Fruit fly (Drosophila melanogaster) whole organism, embryonic: Measurements from ENCODE around the gene CG5500.

ENCODE experiments used
- Aef1 ChIP-seq: fragments of 200-800 bp; sonication (Bioruptor generic); IDR thresholded peaks from 3 replicates; pipeline ENCODE4 v1.3.6; 2022; ENCODE audit warnings: missing biosample characterization, missing genetic modification characterization
- Asciz ChIP-seq: fragments of 200-800 bp; sonication (Bioruptor generic); optimal IDR thresholded peaks from 2 replicates; lab custom pipeline; 2017; ENCODE audit warnings: missing biosample characterization, mild to moderate bottlenecking, missing genetic modification characterization, missing genetic modification reagents
- Atf6 ChIP-seq: fragments of 200-800 bp; sonication (Bioruptor generic); IDR thresholded peaks from 2 replicates; pipeline ENCODE4 v1.3.6; 2022; ENCODE audit warnings: missing biosample characterization, missing genetic modification characterization
- CG10979 ChIP-seq: fragments of 200-800 bp; sonication (Bioruptor generic); optimal IDR thresholded peaks from 2 replicates; lab custom pipeline; 2018; ENCODE audit warnings: missing biosample characterization, mild to moderate bottlenecking, missing genetic modification characterization, moderate library complexity
- CG13296 ChIP-seq: fragments of 200-800 bp; sonication (Bioruptor generic); optimal IDR thresholded peaks from 3 replicates; lab custom pipeline; 2018; ENCODE audit warnings: missing biosample characterization, mild to moderate bottlenecking, missing genetic modification characterization
- CG14667 ChIP-seq: fragments of 200-800 bp; sonication (Bioruptor generic); IDR thresholded peaks from 2 replicates; pipeline ENCODE4 v1.3.6; 2022; ENCODE audit warnings: missing biosample characterization, missing genetic modification characterization
- CG15269 ChIP-seq: fragments of 200-800 bp; sonication (Bioruptor generic); optimal IDR thresholded peaks from 2 replicates; lab custom pipeline; 2018; ENCODE audit warnings: missing biosample characterization, mild to moderate bottlenecking, missing genetic modification characterization, moderate library complexity
- CG15514 ChIP-seq: fragments of 200-800 bp; sonication (Bioruptor generic); optimal IDR thresholded peaks from 3 replicates; lab custom pipeline; 2017; ENCODE audit warnings: missing biosample characterization, missing genetic modification characterization, mild to moderate bottlenecking, moderate library complexity, missing genetic modification reagents
- CG16815 ChIP-seq: fragments of 200-800 bp; sonication (Bioruptor generic); optimal IDR thresholded peaks from 3 replicates; lab custom pipeline; 2017; ENCODE audit warnings: missing biosample characterization, mild to moderate bottlenecking, missing genetic modification characterization
- CG17186 ChIP-seq: fragments of 200-800 bp; sonication (Bioruptor generic); optimal IDR thresholded peaks from 3 replicates; lab custom pipeline; 2017; ENCODE audit warnings: missing biosample characterization, missing genetic modification reagents, missing genetic modification characterization
- CG17385 ChIP-seq: fragments of 200-800 bp; sonication (Bioruptor generic); optimal IDR thresholded peaks from 3 replicates; lab custom pipeline; 2018; ENCODE audit warnings: missing biosample characterization, mild to moderate bottlenecking, missing genetic modification characterization
- CG18619 ChIP-seq: fragments of 200-800 bp; sonication (Bioruptor generic); optimal IDR thresholded peaks from 3 replicates; lab custom pipeline; 2017; ENCODE audit warnings: missing biosample characterization, mild to moderate bottlenecking, missing genetic modification characterization
- CG2129 ChIP-seq: fragments of 200-800 bp; sonication (Bioruptor generic); IDR thresholded peaks from 2 replicates; pipeline ENCODE4 v1.3.6; 2022; ENCODE audit warnings: missing biosample characterization, missing genetic modification characterization; ENCODE audit not compliant: partially characterized antibody
- CG2712 ChIP-seq: fragments of 200-800 bp; optimal IDR thresholded peaks from 3 replicates; lab custom pipeline; 2019; ENCODE audit warnings: missing biosample characterization, mild to moderate bottlenecking, missing genetic modification characterization, moderate library complexity
- CG31224 ChIP-seq: fragments of 200-800 bp; sonication (Bioruptor generic); IDR thresholded peaks from 2 replicates; pipeline ENCODE4 v1.3.6; 2022; ENCODE audit warnings: missing biosample characterization, missing genetic modification characterization
- CG32772 ChIP-seq: fragments of 200-800 bp; sonication (Bioruptor generic); IDR thresholded peaks from 2 replicates; pipeline ENCODE4 v1.3.6; 2022; ENCODE audit warnings: missing biosample characterization, missing genetic modification characterization
- CG33213 ChIP-seq: fragments of 200-800 bp; sonication (Bioruptor generic); optimal IDR thresholded peaks from 3 replicates; lab custom pipeline; 2016; ENCODE audit warnings: missing biosample characterization, missing genetic modification characterization
- CG8478 ChIP-seq: fragments of >200 bp; optimal IDR thresholded peaks from 2 replicates; lab custom pipeline; 2018
- CG9817 ChIP-seq: fragments of 200-800 bp; sonication (Bioruptor generic); optimal IDR thresholded peaks from 2 replicates; lab custom pipeline; 2018; ENCODE audit warnings: missing biosample characterization, mild to moderate bottlenecking, missing genetic modification characterization, moderate library complexity
- Camta ChIP-seq: fragments of 200-800 bp; sonication (Bioruptor generic); optimal IDR thresholded peaks from 2 replicates; lab custom pipeline; 2016; ENCODE audit warnings: missing biosample characterization, missing genetic modification characterization
- Dp ChIP-seq: fragments of 200-800 bp; sonication (Bioruptor generic); optimal IDR thresholded peaks from 2 replicates; lab custom pipeline; 2018; ENCODE audit warnings: missing biosample characterization, mild to moderate bottlenecking, missing genetic modification characterization, moderate library complexity
- Hand ChIP-seq: fragments of 200-800 bp; sonication (Bioruptor generic); optimal IDR thresholded peaks from 2 replicates; lab custom pipeline; 2017; ENCODE audit warnings: mild to moderate bottlenecking, missing biosample characterization, missing genetic modification reagents, missing genetic modification characterization
- Mes4 ChIP-seq: fragments of 200-800 bp; sonication (Bioruptor generic); optimal IDR thresholded peaks from 2 replicates; lab custom pipeline; 2016; ENCODE audit warnings: missing biosample characterization, missing genetic modification characterization
- NC2β ChIP-seq: fragments of 200-800 bp; sonication (Bioruptor generic); optimal IDR thresholded peaks from 2 replicates; lab custom pipeline; 2016; ENCODE audit warnings: missing biosample characterization, missing genetic modification characterization
- Opbp ChIP-seq: fragments of 200-800 bp; sonication (Bioruptor generic); IDR thresholded peaks from 3 replicates; pipeline ENCODE4 v1.3.6; 2022; ENCODE audit warnings: missing biosample characterization, missing genetic modification characterization; ENCODE audit not compliant: partially characterized antibody
- Optix ChIP-seq: fragments of 200-800 bp; sonication (Bioruptor generic); IDR thresholded peaks from 3 replicates; pipeline ENCODE4 v1.3.6; 2022; ENCODE audit warnings: missing biosample characterization, missing genetic modification characterization
- Six4 ChIP-seq: fragments of 200-800 bp; sonication (Bioruptor generic); optimal IDR thresholded peaks from 2 replicates; lab custom pipeline; 2016; ENCODE audit warnings: missing biosample characterization, missing genetic modification characterization
- Trl ChIP-seq, 3 experiments: fragments of >200 bp in 2 of 3; fragments of 200-800 bp in 1 of 3; sonication (Bioruptor generic) in 1 of 3; optimal IDR thresholded peaks; 2 replicates in 1 of 3; 3 replicates in 2 of 3; lab custom pipeline; 2016 to 2017; ENCODE audit warnings: missing biosample characterization in 1 of 3, missing genetic modification characterization in 1 of 3
- Xbp1 ChIP-seq: fragments of 200-800 bp; sonication (Bioruptor generic); optimal IDR thresholded peaks from 3 replicates; lab custom pipeline; 2016; ENCODE audit warnings: missing biosample characterization, mild to moderate bottlenecking, missing genetic modification characterization
- caup ChIP-seq: fragments of 200-800 bp; sonication (Bioruptor generic); optimal IDR thresholded peaks from 3 replicates; lab custom pipeline; 2017; ENCODE audit warnings: missing biosample characterization, mild to moderate bottlenecking, missing genetic modification characterization, moderate library complexity; ENCODE audit not compliant: severe bottlenecking
- cg ChIP-seq: fragments of 200-800 bp; sonication (Bioruptor generic); optimal IDR thresholded peaks from 3 replicates; lab custom pipeline; 2019; ENCODE audit warnings: missing biosample characterization, mild to moderate bottlenecking, missing genetic modification characterization, moderate library complexity
- dan ChIP-seq: fragments of 200-800 bp; sonication (Bioruptor generic); IDR thresholded peaks from 2 replicates; pipeline ENCODE4 v1.3.6; 2022; ENCODE audit warnings: missing biosample characterization, missing genetic modification characterization
- dpn ChIP-seq, 2 experiments: fragments of 200-800 bp; sonication (Bioruptor generic); optimal IDR thresholded peaks; 3 replicates each; lab custom pipeline; 2016; ENCODE audit warnings: missing biosample characterization in 2 of 2, missing genetic modification characterization in 2 of 2
- fd96Cb ChIP-seq: fragments of 200-800 bp; sonication (Bioruptor generic); optimal IDR thresholded peaks from 2 replicates; lab custom pipeline; 2018; ENCODE audit warnings: missing biosample characterization, mild to moderate bottlenecking, missing genetic modification characterization, moderate library complexity
- gce ChIP-seq: fragments of 200-800 bp; sonication (Bioruptor generic); IDR thresholded peaks from 3 replicates; pipeline ENCODE4 v1.3.6; 2022; ENCODE audit warnings: missing biosample characterization, missing genetic modification characterization
- gem ChIP-seq: fragments of 200-800 bp; sonication (Bioruptor generic); optimal IDR thresholded peaks from 2 replicates; lab custom pipeline; 2019; ENCODE audit warnings: missing biosample characterization, mild to moderate bottlenecking, missing genetic modification characterization, moderate library complexity
- gfzf ChIP-seq: fragments of 200-800 bp; sonication (Bioruptor generic); optimal IDR thresholded peaks from 2 replicates; lab custom pipeline; 2016; ENCODE audit warnings: missing biosample characterization, mild to moderate bottlenecking, missing genetic modification characterization, moderate library complexity
- jigr1 ChIP-seq: fragments of 200-800 bp; sonication (Bioruptor generic); IDR thresholded peaks from 3 replicates; pipeline ENCODE4 v1.3.6; 2022; ENCODE audit warnings: missing biosample characterization, missing genetic modification characterization
- lilli ChIP-seq: fragments of 200-800 bp; sonication (Bioruptor generic); optimal IDR thresholded peaks from 3 replicates; lab custom pipeline; 2016; ENCODE audit warnings: missing biosample characterization, missing genetic modification characterization
- pan ChIP-seq, 4 experiments: fragments of >200 bp in 3 of 4; fragments of 200-800 bp in 1 of 4; sonication (Bioruptor generic) in 1 of 4; optimal IDR thresholded peaks in 3 of 4; IDR thresholded peaks in 1 of 4; 2 replicates each; pipeline versions ENCODE4 v1.3.6 to Lab custom; 2017 to 2022; ENCODE audit warnings: missing biosample characterization in 2 of 4, missing genetic modification characterization in 2 of 4, mixed read lengths in 1 of 4
- peb ChIP-seq: fragments of 200-800 bp; sonication (Bioruptor generic); IDR thresholded peaks from 2 replicates; pipeline ENCODE4 v1.3.6; 2022; ENCODE audit warnings: missing biosample characterization, missing genetic modification characterization
- ro ChIP-seq: fragments of 200-800 bp; sonication (Bioruptor generic); IDR thresholded peaks from 2 replicates; pipeline ENCODE4 v1.3.6; 2022; ENCODE audit warnings: missing biosample characterization, missing genetic modification characterization
- schlank ChIP-seq: fragments of 200-800 bp; sonication (Bioruptor generic); optimal IDR thresholded peaks from 2 replicates; lab custom pipeline; 2018; ENCODE audit warnings: missing biosample characterization, mild to moderate bottlenecking, missing genetic modification characterization
- scrt ChIP-seq: fragments of 200-800 bp; sonication (Bioruptor generic); optimal IDR thresholded peaks from 2 replicates; lab custom pipeline; 2018; ENCODE audit warnings: missing biosample characterization, mild to moderate bottlenecking, missing genetic modification characterization, moderate library complexity
- stc ChIP-seq: fragments of 200-800 bp; sonication (Bioruptor generic); IDR thresholded peaks from 2 replicates; pipeline ENCODE4 v1.3.6; 2022; ENCODE audit warnings: missing biosample characterization, missing genetic modification characterization
- sug ChIP-seq: fragments of 200-800 bp; optimal IDR thresholded peaks from 2 replicates; lab custom pipeline; 2019; ENCODE audit warnings: missing biosample characterization, mild to moderate bottlenecking, missing genetic modification characterization, moderate library complexity
- tin ChIP-seq: fragments of 200-800 bp; sonication (Bioruptor generic); optimal IDR thresholded peaks from 3 replicates; lab custom pipeline; 2016; ENCODE audit warnings: missing biosample characterization, missing genetic modification characterization
- ttk ChIP-seq: fragments of 200-800 bp; sonication (Bioruptor generic); IDR thresholded peaks from 2 replicates; pipeline ENCODE4 v2.1.2; 2022; ENCODE audit warnings: missing biosample characterization, missing genetic modification characterization
- zfh1 ChIP-seq: fragments of 200-800 bp; sonication (Bioruptor generic); IDR thresholded peaks from 3 replicates; pipeline ENCODE4 v1.3.6; 2022; ENCODE audit warnings: missing biosample characterization, missing genetic modification characterization

Gene CG5500

DNA sequence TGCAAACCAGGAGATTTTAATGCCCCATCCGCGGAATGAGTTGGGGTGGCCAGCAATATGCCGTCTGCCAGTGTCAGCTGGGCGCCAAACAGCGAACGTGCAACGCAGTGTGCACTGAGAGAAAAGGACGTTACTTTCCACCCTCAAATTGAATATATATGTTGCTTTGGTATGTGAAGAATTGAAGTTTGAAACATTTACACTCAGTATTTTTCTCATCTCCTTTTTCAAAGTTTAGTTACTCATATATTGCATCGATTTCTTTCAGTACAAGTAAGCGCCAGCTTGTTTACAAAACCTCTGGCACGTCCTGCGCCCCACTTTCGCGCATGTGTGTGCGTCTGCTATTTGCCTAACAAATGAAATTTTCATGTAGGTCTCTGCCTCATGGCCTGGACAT, 17.2 kb upstream of the CG5500 start (continued):
- TF ChIP-seq CG14667 (peak; percentile 27; the same call in 1 of the 2 replicates), Asciz (GFP tag; lab: Kevin White, UChicago) (peak; percentile 17), CG8478 (lab: Kevin White, UChicago) (no peak), zfh1 (GFP tag; lab: Robert Waterston, UW) (0 out of 3 replicates have a peak, but pooled peaks have one; percentile 54), Opbp (GFP tag; lab: Robert Waterston, UW) (no peak), lilli (GFP tag; lab: Kevin White, UChicago) (peak; percentile 36), CG32772 (0 out of 2 replicates have a peak, but pooled peaks have one; percentile 40), CG15514 (GFP tag; lab: Kevin White, UChicago) (peak; percentile 44), CG17385 (GFP tag; lab: Kevin White, UChicago) (peak; percentile 11), peb (GFP tag; lab: Robert Waterston, UW) (peak; percentile 28; the same call in 1 of the 2 replicates), Xbp1 (GFP tag; lab: Kevin White, UChicago) (peak; percentile 38), CG16815 (peak; percentile 7), fd96Cb (tag; lab: Kevin White, UChicago) (peak; percentile 16), CG2129 (GFP tag; lab: Robert Waterston, UW) (no peak), CG13296 (GFP tag; lab: Kevin White, UChicago) (peak; percentile 5), CG10979 (tag; lab: Kevin White, UChicago) (peak; percentile 30), gfzf (GFP tag; lab: Kevin White, UChicago) (no peak), schlank (no peak), CG18619 (GFP tag; lab: Kevin White, UChicago) (peak; percentile 12), CG9817 (tag; lab: Kevin White, UChicago) (no peak), CG31224 (GFP tag; lab: Robert Waterston, UW) (peak; percentile 13; the same call in 1 of the 2 replicates), stc (GFP tag; lab: Robert Waterston, UW) (peak; percentile 64; the same call in 1 of the 2 replicates), dan (GFP tag; lab: Robert Waterston, UW) (0 out of 2 replicates have a peak, but pooled peaks have one; percentile 33), NC2β (no peak), caup (GFP tag; lab: Kevin White, UChicago) (peak; percentile 38), Mes4 (GFP tag; lab: Kevin White, UChicago) (peak; percentile 18), ro (GFP tag; lab: Robert Waterston, UW) (peak; percentile 59; the same call in 1 of the 2 replicates), Dp (no peak), Aef1 (peak; percentile 44; the same call in 1 of the 3 replicates), scrt (GFP tag; lab: Kevin White, UChicago) (peak; percentile 19), CG15269 (tag; lab: Kevin White, UChicago) (peak; percentile 23), Six4 (no peak), Optix (GFP tag; lab: Robert Waterston, UW) (0 out of 3 replicates have a peak, but pooled peaks have one; percentile 20), dpn (GFP tag; optimal IDR thresholded peaks at IDR 0.05; lab: Kevin White, UChicago) (peak in 1 of 2 experiments; percentile 70), Trl (optimal IDR thresholded peaks at IDR 0.05; lab: Kevin White, UChicago) (no peak), Trl (GFP tag; optimal IDR thresholded peaks at IDR 0.05; lab: Kevin White, UChicago) (peak; percentile 72), gem (peak; percentile 54), CG17186 (GFP tag; lab: Kevin White, UChicago) (no peak), jigr1 (no peak), pan (optimal IDR thresholded peaks at IDR 0.05; lab: Kevin White, UChicago) (no peak), pan (GFP tag; optimal IDR thresholded peaks at IDR 0.05 in 1 of 2, IDR thresholded peaks at IDR 0.05 in 1 of 2) (peak in 1 of 2 experiments; percentile 71), Camta (GFP tag; lab: Kevin White, UChicago) (peak; percentile 84), gce (peak; percentile 75; the same call in 1 of the 3 replicates), Hand (GFP tag; lab: Kevin White, UChicago) (peak; percentile 4), CG2712 (tag; lab: Kevin White, UChicago) (peak; percentile 77), CG33213 (GFP tag; lab: Kevin White, UChicago) (no peak), ttk (0 out of 2 replicates have a peak, but pooled peaks have one; percentile 38), Atf6 (peak; percentile 47; the same call in 1 of the 2 replicates), tin (GFP tag; lab: Kevin White, UChicago) (peak; percentile 37), cg (GFP tag; lab: Kevin White, UChicago) (no peak), sug (tag; lab: Kevin White, UChicago) (no peak)
